Fruit fly (Drosophila melanogaster) whole organism, embryonic: Measurements from ENCODE around the gene CG14535.

Experiments
- CG10321 ChIP-seq: fragments of 200-800 bp; sonication (Bioruptor generic); IDR thresholded peaks from 2 replicates; pipeline ENCODE4 v1.3.6; 2022; ENCODE audit warnings: missing biosample characterization, missing genetic modification characterization
- CG10462 ChIP-seq: fragments of 200-800 bp; sonication (Bioruptor generic); optimal IDR thresholded peaks from 2 replicates; lab custom pipeline; 2016; ENCODE audit warnings: missing biosample characterization, missing genetic modification characterization
- CG11085 ChIP-seq: fragments of 200-800 bp; sonication (Bioruptor generic); IDR thresholded peaks from 2 replicates; pipeline ENCODE4 v1.3.6; 2022; ENCODE audit warnings: missing biosample characterization, missing genetic modification characterization
- CG12236 ChIP-seq: fragments of 200-800 bp; sonication (Bioruptor generic); optimal IDR thresholded peaks from 2 replicates; lab custom pipeline; 2016; ENCODE audit warnings: missing biosample characterization, missing genetic modification characterization
- CG16813 ChIP-seq: fragments of 200-800 bp; sonication (Bioruptor generic); IDR thresholded peaks from 3 replicates; pipeline ENCODE4 v1.3.6; 2022; ENCODE audit warnings: missing biosample characterization, missing genetic modification characterization; ENCODE audit not compliant: partially characterized antibody
- CG17385 ChIP-seq: fragments of 200-800 bp; sonication (Bioruptor generic); optimal IDR thresholded peaks from 3 replicates; lab custom pipeline; 2018; ENCODE audit warnings: missing biosample characterization, mild to moderate bottlenecking, missing genetic modification characterization
- CG34422 ChIP-seq: fragments of 200-800 bp; sonication (Bioruptor generic); IDR thresholded peaks from 3 replicates; pipeline ENCODE4 v1.3.6; 2022; ENCODE audit warnings: missing biosample characterization, missing genetic modification characterization
- CG3995 ChIP-seq: fragments of 200-800 bp; sonication (Bioruptor generic); optimal IDR thresholded peaks from 3 replicates; lab custom pipeline; 2016; ENCODE audit warnings: missing biosample characterization, missing genetic modification characterization
- CG7786 ChIP-seq: fragments of 200-800 bp; sonication (Bioruptor generic); optimal IDR thresholded peaks from 2 replicates; lab custom pipeline; 2016; ENCODE audit warnings: missing biosample characterization, missing genetic modification characterization
- CG7987 ChIP-seq: fragments of 200-800 bp; sonication (Bioruptor generic); optimal IDR thresholded peaks from 2 replicates; lab custom pipeline; 2018; ENCODE audit warnings: missing biosample characterization, mild to moderate bottlenecking, missing genetic modification characterization, moderate library complexity
- CG8290 ChIP-seq, 3 experiments: fragments of 200-800 bp; sonication (Bioruptor generic); optimal IDR thresholded peaks; 2 replicates each; lab custom pipeline; 2016 to 2019; ENCODE audit warnings: missing biosample characterization in 3 of 3, missing genetic modification characterization in 3 of 3, mild to moderate bottlenecking in 2 of 3, moderate library complexity in 1 of 3
- CG9876 ChIP-seq: fragments of 200-800 bp; sonication (Bioruptor generic); optimal IDR thresholded peaks from 2 replicates; lab custom pipeline; 2016; ENCODE audit warnings: missing biosample characterization, missing genetic modification characterization
- CrebB ChIP-seq: fragments of 200-800 bp; sonication (Bioruptor generic); optimal IDR thresholded peaks from 3 replicates; lab custom pipeline; 2018; ENCODE audit warnings: missing biosample characterization, mild to moderate bottlenecking, missing genetic modification characterization
- D ChIP-seq, 2 experiments: fragments of 200-800 bp in 1 of 2; fragments of >200 bp in 1 of 2; sonication (Bioruptor generic) in 1 of 2; optimal IDR thresholded peaks; 2 replicates in 1 of 2; 3 replicates in 1 of 2; lab custom pipeline; 2017; ENCODE audit warnings: mild to moderate bottlenecking in 1 of 2, missing biosample characterization in 1 of 2, missing genetic modification characterization in 1 of 2, missing genetic modification reagents in 1 of 2
- Dbx ChIP-seq: fragments of 200-800 bp; sonication (Bioruptor generic); IDR thresholded peaks from 3 replicates; pipeline ENCODE4 v1.3.6; 2022; ENCODE audit warnings: missing biosample characterization, missing genetic modification characterization
- Deaf1 ChIP-seq: fragments of 200-800 bp; optimal IDR thresholded peaks from 3 replicates; lab custom pipeline; 2019; ENCODE audit warnings: missing biosample characterization, mild to moderate bottlenecking, missing genetic modification characterization, moderate library complexity
- Dp ChIP-seq: fragments of 200-800 bp; sonication (Bioruptor generic); optimal IDR thresholded peaks from 2 replicates; lab custom pipeline; 2018; ENCODE audit warnings: missing biosample characterization, mild to moderate bottlenecking, missing genetic modification characterization, moderate library complexity
- ERR ChIP-seq: fragments of 200-800 bp; sonication (Bioruptor generic); optimal IDR thresholded peaks from 2 replicates; lab custom pipeline; 2016; ENCODE audit warnings: missing biosample characterization, missing genetic modification characterization
- H2.0 ChIP-seq: fragments of 200-800 bp; sonication (Bioruptor generic); IDR thresholded peaks from 2 replicates; pipeline ENCODE4 v1.3.6; 2022; ENCODE audit warnings: missing biosample characterization, missing genetic modification characterization
- HLH4C ChIP-seq: fragments of 200-800 bp; sonication (Bioruptor generic); IDR thresholded peaks from 3 replicates; pipeline ENCODE4 v1.3.6; 2022; ENCODE audit warnings: missing biosample characterization, missing genetic modification characterization; ENCODE audit not compliant: partially characterized antibody
- Hr3 ChIP-seq: fragments of 200-800 bp; sonication (Bioruptor generic); optimal IDR thresholded peaks from 3 replicates; lab custom pipeline; 2016; ENCODE audit warnings: missing biosample characterization, missing genetic modification characterization
- Lhr ChIP-seq: fragments of 200-800 bp; sonication (Bioruptor generic); optimal IDR thresholded peaks from 3 replicates; lab custom pipeline; 2017; ENCODE audit warnings: mild to moderate bottlenecking, missing biosample characterization, missing genetic modification reagents, missing genetic modification characterization
- MESR4 ChIP-seq: fragments of 200-800 bp; sonication (Bioruptor generic); optimal IDR thresholded peaks from 2 replicates; lab custom pipeline; 2018; ENCODE audit warnings: missing biosample characterization, mild to moderate bottlenecking, missing genetic modification characterization, moderate library complexity
- Rx ChIP-seq: fragments of 200-800 bp; sonication (Bioruptor generic); IDR thresholded peaks from 2 replicates; pipeline ENCODE4 v1.3.6; 2022; ENCODE audit warnings: missing biosample characterization, missing genetic modification characterization
- Sry-δ ChIP-seq: fragments of 200-800 bp; sonication (Bioruptor generic); optimal IDR thresholded peaks from 2 replicates; lab custom pipeline; 2016; ENCODE audit warnings: missing biosample characterization, missing genetic modification characterization
- Taf1 ChIP-seq: fragments of 200-800 bp; sonication (Bioruptor generic); IDR thresholded peaks from 2 replicates; pipeline ENCODE4 v1.3.6; 2022; ENCODE audit warnings: missing biosample characterization, missing genetic modification characterization
- amos ChIP-seq: fragments of 200-800 bp; sonication (Bioruptor generic); IDR thresholded peaks from 2 replicates; pipeline ENCODE4 v1.3.6; 2022; ENCODE audit warnings: missing biosample characterization, missing genetic modification characterization; ENCODE audit not compliant: partially characterized antibody
- bbx ChIP-seq: fragments of 200-800 bp; sonication (Bioruptor generic); IDR thresholded peaks from 2 replicates; pipeline ENCODE4 v1.3.6; 2022; ENCODE audit warnings: missing biosample characterization, missing genetic modification characterization; ENCODE audit not compliant: partially characterized antibody
- caup ChIP-seq: fragments of 200-800 bp; sonication (Bioruptor generic); optimal IDR thresholded peaks from 3 replicates; lab custom pipeline; 2017; ENCODE audit warnings: missing biosample characterization, mild to moderate bottlenecking, missing genetic modification characterization, moderate library complexity; ENCODE audit not compliant: severe bottlenecking
- chinmo ChIP-seq: fragments of 200-800 bp; sonication (Bioruptor generic); IDR thresholded peaks from 4 replicates; pipeline ENCODE4 v1.3.6; 2022; ENCODE audit warnings: missing biosample characterization, missing genetic modification characterization; ENCODE audit not compliant: partially characterized antibody
- crp ChIP-seq, 2 experiments: fragments of 200-800 bp; sonication (Bioruptor generic); optimal IDR thresholded peaks; 2 replicates in 1 of 2; 3 replicates in 1 of 2; lab custom pipeline; 2017; ENCODE audit warnings: missing biosample characterization in 2 of 2, missing genetic modification characterization in 2 of 2, mild to moderate bottlenecking in 1 of 2, moderate library complexity in 1 of 2
- dmrt11E ChIP-seq: fragments of 200-800 bp; sonication (Bioruptor generic); optimal IDR thresholded peaks from 3 replicates; lab custom pipeline; 2018; ENCODE audit warnings: missing biosample characterization, mild to moderate bottlenecking, missing genetic modification characterization, moderate library complexity
- eyg ChIP-seq: fragments of 200-800 bp; sonication (Bioruptor generic); optimal IDR thresholded peaks from 3 replicates; lab custom pipeline; 2016; ENCODE audit warnings: missing biosample characterization, missing genetic modification characterization
- fd102C ChIP-seq: fragments of 200-800 bp; sonication (Bioruptor generic); optimal IDR thresholded peaks from 2 replicates; lab custom pipeline; 2018; ENCODE audit warnings: missing biosample characterization, mild to moderate bottlenecking, missing genetic modification characterization, moderate library complexity
- fd96Cb ChIP-seq: fragments of 200-800 bp; sonication (Bioruptor generic); optimal IDR thresholded peaks from 2 replicates; lab custom pipeline; 2018; ENCODE audit warnings: missing biosample characterization, mild to moderate bottlenecking, missing genetic modification characterization, moderate library complexity
- grau ChIP-seq: fragments of 200-800 bp; optimal IDR thresholded peaks from 3 replicates; lab custom pipeline; 2019; ENCODE audit warnings: missing biosample characterization, mild to moderate bottlenecking, missing genetic modification characterization, moderate library complexity
- gro ChIP-seq: fragments of 200-800 bp; sonication (Bioruptor generic); optimal IDR thresholded peaks from 2 replicates; lab custom pipeline; 2016; ENCODE audit warnings: missing biosample characterization, missing genetic modification characterization
- ind ChIP-seq: fragments of 200-800 bp; sonication (Bioruptor generic); optimal IDR thresholded peaks from 3 replicates; lab custom pipeline; 2016; ENCODE audit warnings: missing biosample characterization, missing genetic modification characterization
- jigr1 ChIP-seq: fragments of 200-800 bp; sonication (Bioruptor generic); IDR thresholded peaks from 3 replicates; pipeline ENCODE4 v1.3.6; 2022; ENCODE audit warnings: missing biosample characterization, missing genetic modification characterization
- knrl ChIP-seq: fragments of 200-800 bp; sonication (Bioruptor generic); IDR thresholded peaks from 3 replicates; pipeline ENCODE4 v1.3.6; 2022; ENCODE audit warnings: missing biosample characterization, missing genetic modification characterization; ENCODE audit not compliant: partially characterized antibody
- lab ChIP-seq: fragments of 200-800 bp; sonication (Bioruptor generic); optimal IDR thresholded peaks from 3 replicates; lab custom pipeline; 2017; ENCODE audit warnings: missing biosample characterization, missing genetic modification characterization, mild to moderate bottlenecking, moderate library complexity, missing genetic modification reagents
- lbe ChIP-seq: fragments of 200-800 bp; sonication (Bioruptor generic); optimal IDR thresholded peaks from 2 replicates; lab custom pipeline; 2016; ENCODE audit warnings: missing biosample characterization, mild to moderate bottlenecking, missing genetic modification characterization
- oc ChIP-seq: fragments of 200-800 bp; sonication (Bioruptor generic); optimal IDR thresholded peaks from 2 replicates; lab custom pipeline; 2018; ENCODE audit warnings: missing biosample characterization, mild to moderate bottlenecking, missing genetic modification characterization, moderate library complexity
- row ChIP-seq: fragments of 200-800 bp; sonication (Bioruptor generic); IDR thresholded peaks from 3 replicates; pipeline ENCODE4 v1.3.6; 2022; ENCODE audit warnings: missing biosample characterization, missing genetic modification characterization
- scrt ChIP-seq: fragments of 200-800 bp; sonication (Bioruptor generic); optimal IDR thresholded peaks from 2 replicates; lab custom pipeline; 2018; ENCODE audit warnings: missing biosample characterization, mild to moderate bottlenecking, missing genetic modification characterization, moderate library complexity
- sima ChIP-seq: fragments of 200-800 bp; sonication (Bioruptor generic); optimal IDR thresholded peaks from 2 replicates; lab custom pipeline; 2016; ENCODE audit warnings: missing biosample characterization, missing genetic modification characterization
- slou ChIP-seq: fragments of 200-800 bp; sonication (Bioruptor generic); optimal IDR thresholded peaks from 3 replicates; lab custom pipeline; 2016; ENCODE audit warnings: missing biosample characterization, missing genetic modification characterization
- sob ChIP-seq: fragments of 200-800 bp; sonication (Bioruptor generic); IDR thresholded peaks from 2 replicates; pipeline ENCODE4 v1.3.6; 2022; ENCODE audit warnings: missing biosample characterization, missing genetic modification characterization
- unpg ChIP-seq: fragments of 200-800 bp; sonication (Bioruptor generic); optimal IDR thresholded peaks from 3 replicates; lab custom pipeline; 2018; ENCODE audit warnings: missing biosample characterization, mild to moderate bottlenecking, missing genetic modification characterization, moderate library complexity
- yki ChIP-seq: fragments of >200 bp; optimal IDR thresholded peaks from 3 replicates; lab custom pipeline; 2018

The CG14535 gene

DNA sequence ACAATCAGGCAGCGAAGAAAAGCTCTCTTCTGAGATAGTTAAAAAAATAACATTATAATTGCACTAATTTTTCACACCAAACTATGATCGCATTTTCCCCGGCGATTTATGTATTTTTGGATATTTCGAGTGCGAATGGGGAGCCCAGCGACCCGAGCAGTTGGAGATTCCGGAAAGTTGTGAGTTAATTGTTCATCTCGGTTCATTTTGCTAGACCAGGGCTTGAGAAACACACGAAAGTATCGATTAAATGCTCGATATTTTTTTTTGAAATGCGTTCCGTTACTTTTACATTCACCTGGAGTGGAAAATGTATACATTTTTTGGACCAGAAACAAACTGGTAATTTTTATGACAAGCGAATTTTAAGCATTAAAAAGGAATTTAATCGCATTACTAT is 44.8 kb downstream of the CG14535 start, which contains the start of gene Cdc14 (continued):
- TF ChIP-seq CrebB (tag; lab: Kevin White, UChicago) (peak; percentile 23), CG11085 (no peak), CG10321 (GFP tag; lab: Robert Waterston, UW) (no peak), Taf1 (GFP tag; lab: Robert Waterston, UW) (no peak), Deaf1 (tag; lab: Kevin White, UChicago) (peak; percentile 19), gro (GFP tag; lab: Kevin White, UChicago) (peak; percentile 23), crp (GFP tag; optimal IDR thresholded peaks at IDR 0.05; lab: Kevin White, UChicago) (no peak), D (optimal IDR thresholded peaks at IDR 0.05; lab: Kevin White, UChicago) (no peak), D (GFP tag; optimal IDR thresholded peaks at IDR 0.05; lab: Kevin White, UChicago) (no peak), Rx (GFP tag; lab: Robert Waterston, UW) (no peak), CG9876 (no peak), jigr1 (GFP tag; lab: Robert Waterston, UW) (no peak), CG10462 (GFP tag; lab: Kevin White, UChicago) (no peak), HLH4C (GFP tag; lab: Robert Waterston, UW) (peak; percentile 44; the same call in 1 of the 3 replicates), MESR4 (peak; percentile 49), CG12236 (GFP tag; lab: Kevin White, UChicago) (peak; percentile 57), ind (GFP tag; lab: Kevin White, UChicago) (no peak), Lhr (GFP tag; lab: Kevin White, UChicago) (no peak), CG7987 (GFP tag; lab: Kevin White, UChicago) (peak; percentile 46), CG34422 (peak; percentile 47; the same call in 1 of the 3 replicates), unpg (GFP tag; lab: Kevin White, UChicago) (peak; percentile 30), oc (tag; lab: Kevin White, UChicago) (no peak), caup (GFP tag; lab: Kevin White, UChicago) (peak; percentile 17), lbe (GFP tag; lab: Kevin White, UChicago) (no peak), Hr3 (no peak), chinmo (GFP tag; lab: Robert Waterston, UW) (peak; percentile 77; the same call in 2 of the 4 replicates), CG8290 (GFP tag; optimal IDR thresholded peaks at IDR 0.05; lab: Kevin White, UChicago) (no peak), CG8290 (tag; optimal IDR thresholded peaks at IDR 0.05; lab: Kevin White, UChicago) (peak in 1 of 2 experiments; percentile 58), bbx (GFP tag; lab: Robert Waterston, UW) (peak; percentile 55; the same call in 1 of the 2 replicates), Sry-δ (GFP tag; lab: Kevin White, UChicago) (peak; percentile 10), lab (no peak), scrt (GFP tag; lab: Kevin White, UChicago) (peak; percentile 30), CG3995 (GFP tag; lab: Kevin White, UChicago) (peak; percentile 19), amos (GFP tag; lab: Robert Waterston, UW) (peak; percentile 74; the same call in 1 of the 2 replicates), H2.0 (no peak), ERR (GFP tag; lab: Kevin White, UChicago) (peak; percentile 30), CG16813 (peak; percentile 53; the same call in 2 of the 3 replicates), knrl (GFP tag; lab: Robert Waterston, UW) (peak; percentile 55; the same call in 2 of the 3 replicates), CG17385 (peak; percentile 25)
- TF ChIP-seq, all 482 proteins: peak for 85

DNA sequence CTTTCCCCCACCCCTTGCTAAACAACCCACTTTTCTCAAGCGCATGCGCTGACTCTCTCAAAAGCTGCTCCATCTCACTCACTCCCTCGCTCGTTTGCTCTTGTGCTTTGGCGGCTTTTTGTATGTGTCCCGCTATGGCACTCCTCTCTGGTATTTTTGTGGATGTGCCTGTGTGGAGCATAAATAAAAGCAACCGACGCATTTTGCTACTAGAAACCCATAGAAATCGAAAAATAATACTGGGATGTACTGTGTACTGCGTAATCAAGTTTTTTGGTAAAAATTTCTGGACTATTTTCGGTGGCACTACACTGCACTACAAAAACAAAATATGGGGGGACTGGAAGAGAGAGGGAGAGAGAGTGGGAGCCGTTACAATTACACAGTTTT is 45.6 kb downstream of the CG14535 start:
- TF ChIP-seq eyg (GFP tag; lab: Kevin White, UChicago) = peak; percentile 39
- TF ChIP-seq fd96Cb = no peak
- TF ChIP-seq Dp (GFP tag; lab: Kevin White, UChicago) = peak; percentile 38
- no peak for TF ChIP-seq sima (GFP tag; lab: Kevin White, UChicago)
- TF ChIP-seq fd102C = no peak
- peak; percentile 10 for TF ChIP-seq CG7786 (GFP tag; lab: Kevin White, UChicago)
- TF ChIP-seq row = peak; percentile 27; the same call in 1 of the 3 replicates
- TF ChIP-seq scrt (GFP tag; lab: Kevin White, UChicago) = no peak
- no peak for TF ChIP-seq slou
- TF ChIP-seq grau (tag; lab: Kevin White, UChicago) = peak; percentile 70
- TF ChIP-seq Dbx = peak; percentile 62; the same call in 2 of the 3 replicates
- TF ChIP-seq yki (lab: Kevin White, UChicago) = peak; percentile 28
- TF ChIP-seq dmrt11E (tag; lab: Kevin White, UChicago) = no peak
- TF ChIP-seq sob (GFP tag; lab: Robert Waterston, UW) = 0 out of 2 replicates have a peak, but pooled peaks have one; percentile 25
